Worm (Caenorhabditis elegans) whole organism, L3 larva: ENCODE results near the gene ZK455.5.

Experiments used
- ZK546.5 ChIP-seq: sonication (generic microtip); optimal IDR thresholded peaks from 2 replicates; lab custom pipeline; 2017; ENCODE audit warnings: missing biosample characterization, missing genetic modification characterization
- elt-1 ChIP-seq: fragments of 150-350 bp; optimal IDR thresholded peaks from 2 replicates; lab custom pipeline; 2014; ENCODE audit warnings: missing biosample characterization, missing genetic modification characterization
- fkh-10 ChIP-seq: sonication (generic microtip); optimal IDR thresholded peaks from 2 replicates; lab custom pipeline; 2017; ENCODE audit warnings: missing biosample characterization, missing genetic modification reagents, missing genetic modification characterization
- nhr-77 ChIP-seq: fragments of 150-350 bp; optimal IDR thresholded peaks from 2 replicates; lab custom pipeline; 2014; ENCODE audit warnings: missing biosample characterization, missing genetic modification characterization
- skn-1 ChIP-seq: fragments of 150-350 bp; optimal IDR thresholded peaks from 2 replicates; lab custom pipeline; 2014; ENCODE audit warnings: missing biosample characterization, missing genetic modification characterization
- ztf-11 ChIP-seq: fragments of 150-350 bp; optimal IDR thresholded peaks from 2 replicates; lab custom pipeline; 2014; ENCODE audit warnings: missing biosample characterization, missing genetic modification characterization

DNA sequence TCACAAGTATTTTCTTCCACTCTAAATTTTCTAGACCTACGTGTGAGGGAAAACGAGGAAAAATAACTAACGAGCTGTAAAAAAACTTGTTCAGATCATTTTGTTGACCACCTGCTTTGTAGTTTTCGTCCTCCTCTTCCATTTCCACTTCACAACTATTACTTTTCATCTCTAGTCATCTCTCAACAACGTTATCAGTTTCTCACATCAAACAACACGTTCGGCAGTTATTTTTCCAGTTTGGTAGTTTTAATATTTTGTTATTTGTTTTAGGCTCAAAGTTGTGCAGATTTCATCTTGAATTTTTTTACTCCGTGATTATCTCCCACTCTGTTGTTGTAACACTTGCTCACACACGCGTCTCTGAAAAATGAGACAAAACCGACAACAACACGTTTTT, 40.4 kb upstream of the ZK455.5 start:
- TF ChIP-seq ZK546.5 (tag; lab: Kevin White, UChicago) (no peak), ztf-11 (tag; lab: Kevin White, UChicago) (no peak), fkh-10 (no peak), skn-1 (tag; lab: Kevin White, UChicago) (no peak), nhr-77 (tag; lab: Kevin White, UChicago) (no peak), elt-1 (tag; lab: Kevin White, UChicago) (no peak)
